Fruit fly (Drosophila melanogaster): ENCODE results near the gene CG12480.

CG12480 gene

dm6 chrX:14213509-14214154 is 44.2 kb downstream of the CG12480 start (continued):
- TF ChIP-seq HLH54F (GFP tag; optimal IDR thresholded peaks at IDR 0.05) (no peak), Eip74EF (GFP tag; optimal IDR thresholded peaks at IDR 0.05) (peak in 1 of 2 experiments; percentile 27), CG6689 (GFP tag; IDR thresholded peaks at IDR 0.05) (peak; percentile 40; the same call in 1 of the 2 replicates), CG17385 (GFP tag; optimal IDR thresholded peaks at IDR 0.05) (peak; percentile 30), HLH3B (GFP tag; IDR thresholded peaks at IDR 0.05) (peak; percentile 36; the same call in 1 of the 2 replicates), unc-4 (GFP tag; IDR thresholded peaks at IDR 0.05; ENCODE audit: partially characterized antibody) (no peak), Atf-2 (GFP tag; optimal IDR thresholded peaks at IDR 0.05) (no peak), Doc2 (GFP tag; IDR thresholded peaks at IDR 0.05) (no peak), Xrp1 (GFP tag; IDR thresholded peaks at IDR 0.05) (peak; percentile 55), stc (GFP tag; IDR thresholded peaks at IDR 0.05) (no peak), CG11093 (GFP tag; IDR thresholded peaks at IDR 0.05) (no peak), fd96Cb (tag; optimal IDR thresholded peaks at IDR 0.05) (peak; percentile 33), CG14050 (GFP tag; IDR thresholded peaks at IDR 0.05) (no peak), BtbVII (GFP tag; optimal IDR thresholded peaks at IDR 0.05) (no peak), CG3726 (GFP tag; IDR thresholded peaks at IDR 0.05) (no peak), pum (GFP tag; optimal IDR thresholded peaks at IDR 0.05) (peak; percentile 8), nom (GFP tag; optimal IDR thresholded peaks at IDR 0.05) (no peak), kay (GFP tag; optimal IDR thresholded peaks at IDR 0.05) (no peak), Rx (GFP tag; IDR thresholded peaks at IDR 0.05) (no peak), Stat92E (GFP tag; optimal IDR thresholded peaks at IDR 0.05) (no peak), tin (GFP tag; optimal IDR thresholded peaks at IDR 0.05) (peak; percentile 15), CG18476 (GFP tag; optimal IDR thresholded peaks at IDR 0.05) (no peak), odd (GFP tag; optimal IDR thresholded peaks at IDR 0.05) (no peak), CG4617 (GFP tag; optimal IDR thresholded peaks at IDR 0.05; ENCODE audit: borderline replicate concordance) (no peak), chinmo (GFP tag; IDR thresholded peaks at IDR 0.05; ENCODE audit: partially characterized antibody) (0 out of 4 replicates have a peak, but pooled peaks have one; percentile 63), twi (tag; optimal IDR thresholded peaks at IDR 0.05) (no peak), CG7372 (GFP tag; IDR thresholded peaks at IDR 0.05) (no peak), Fer2 (tag; optimal IDR thresholded peaks at IDR 0.05) (no peak), CG7556 (GFP tag; optimal IDR thresholded peaks at IDR 0.05) (peak; percentile 28), ase (GFP tag; IDR thresholded peaks at IDR 0.05) (0 out of 3 replicates have a peak, but pooled peaks have one; percentile 11), dmrt99B (tag; optimal IDR thresholded peaks at IDR 0.05) (peak; percentile 64), Bteb2 (GFP tag; optimal IDR thresholded peaks at IDR 0.05) (no peak), D19A (tag; optimal IDR thresholded peaks at IDR 0.05) (peak; percentile 25), chif (GFP tag; optimal IDR thresholded peaks at IDR 0.05) (peak in 1 of 2 experiments; percentile 20), CG14014 (GFP tag; IDR thresholded peaks at IDR 0.05) (0 out of 2 replicates have a peak, but pooled peaks have one; percentile 37), CG33213 (GFP tag; optimal IDR thresholded peaks at IDR 0.05) (no peak), da (GFP tag; optimal IDR thresholded peaks at IDR 0.05) (no peak), ken (GFP tag; IDR thresholded peaks at IDR 0.05) (no peak), CG7271 (tag; optimal IDR thresholded peaks at IDR 0.05) (no peak), CG1792 (GFP tag; optimal IDR thresholded peaks at IDR 0.05) (no peak), Mad (GFP tag; optimal IDR thresholded peaks at IDR 0.05) (no peak), CG1832 (GFP tag; optimal IDR thresholded peaks at IDR 0.05) (no peak), Nf-YA (GFP tag; IDR thresholded peaks at IDR 0.05) (no peak), CG34224 (GFP tag; IDR thresholded peaks at IDR 0.05; ENCODE audit: partially characterized antibody) (no peak), CG12942 (GFP tag; optimal IDR thresholded peaks at IDR 0.05) (peak; percentile 13), Med (GFP tag) (peak; percentile 76), HLHmδ (GFP tag; optimal IDR thresholded peaks at IDR 0.05) (no peak), CG9932 (GFP tag; IDR thresholded peaks at IDR 0.05) (no peak; the same call in 1 of the 2 replicates), Dip3 (GFP tag; optimal IDR thresholded peaks at IDR 0.05) (no peak), Meics (GFP tag; optimal IDR thresholded peaks at IDR 0.05) (peak; percentile 34)
